Worm (Caenorhabditis elegans) whole organism, early embryonic: ENCODE data around the gene R12A1.3.

Source experiments
- B0310.2 ChIP-seq: sonication (generic microtip); optimal IDR thresholded peaks from 2 replicates; lab custom pipeline; 2016; ENCODE audit warnings: mild to moderate bottlenecking, missing genetic modification characterization, missing compliant biosample characterization
- F13C5.2 ChIP-seq: sonication (generic microtip); optimal IDR thresholded peaks from 2 replicates; lab custom pipeline; 2017; ENCODE audit warnings: mild to moderate bottlenecking, missing genetic modification characterization, inconsistent platforms, missing compliant biosample characterization
- aly-1 ChIP-seq: sonication (generic microtip); optimal IDR thresholded peaks from 2 replicates; lab custom pipeline; 2016; ENCODE audit warnings: missing genetic modification characterization, missing compliant biosample characterization
- ama-1 ChIP-seq: fragments of 150-350 bp; optimal IDR thresholded peaks from 2 replicates; lab custom pipeline; 2014
- ceh-36 ChIP-seq: sonication (generic microtip); optimal IDR thresholded peaks from 2 replicates; lab custom pipeline; 2016; ENCODE audit warnings: missing genetic modification characterization, inconsistent platforms, missing compliant biosample characterization
- ets-7 ChIP-seq: sonication (generic microtip); optimal IDR thresholded peaks from 2 replicates; lab custom pipeline; 2016; ENCODE audit warnings: missing genotype, missing genetic modification characterization, missing compliant biosample characterization
- flt-1 ChIP-seq: fragments of 200-800 bp; sonication (Bioruptor generic); IDR thresholded peaks from 2 replicates; pipeline ENCODE4 v1.3.6; 2022; ENCODE audit warnings: missing genetic modification characterization, missing compliant biosample characterization
- pes-1 ChIP-seq: fragments of 200-800 bp; sonication (Bioruptor generic); IDR thresholded peaks from 2 replicates; pipeline ENCODE4 v1.3.6; 2022; ENCODE audit warnings: missing genetic modification reagents, missing genetic modification characterization, missing compliant biosample characterization
- tra-4 ChIP-seq: sonication (generic microtip); optimal IDR thresholded peaks from 2 replicates; lab custom pipeline; 2017; ENCODE audit warnings: missing genetic modification characterization, missing compliant biosample characterization

DNA sequence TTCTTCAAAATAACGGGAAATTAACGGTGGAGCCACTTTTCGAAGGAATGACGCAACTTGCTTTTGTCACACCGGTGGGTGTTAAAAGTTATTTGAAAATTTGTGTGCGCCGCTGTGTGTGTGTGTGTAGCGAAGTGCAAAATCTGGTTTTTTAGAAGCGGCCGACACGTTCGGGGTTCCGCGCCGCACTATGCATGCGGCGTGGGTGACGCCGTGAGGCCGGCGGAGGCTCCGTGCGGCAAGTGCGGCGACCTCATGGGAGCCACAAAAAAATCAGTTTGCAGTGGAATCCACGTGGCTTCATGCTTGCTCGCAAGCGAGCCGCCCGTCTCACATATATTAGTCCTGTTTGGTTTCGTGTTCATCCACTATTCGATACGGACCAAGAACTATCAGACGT, 29.7 kb upstream of the R12A1.3 start:
- TF ChIP-seq F13C5.2 (tag; lab: Kevin White, UChicago) = no peak
- no peak for TF ChIP-seq ceh-36 (tag; lab: Kevin White, UChicago)
- TF ChIP-seq ama-1 (lab: Kevin White, UChicago) = no peak
- TF ChIP-seq pes-1 (GFP tag; lab: Robert Waterston, UW) = no peak
- TF ChIP-seq B0310.2 (tag; lab: Kevin White, UChicago) = no peak
- TF ChIP-seq ets-7 = no peak
- no peak for TF ChIP-seq flt-1 (GFP tag; lab: Robert Waterston, UW)
- no peak for TF ChIP-seq aly-1 (tag; lab: Kevin White, UChicago)
- no peak for TF ChIP-seq tra-4 (tag; lab: Kevin White, UChicago)
